Fruit fly (Drosophila melanogaster) whole organism, embryonic: ENCODE results near the gene CG31792.

ENCODE experiments used
- Antp ChIP-seq: fragments of 200-800 bp; sonication (Bioruptor generic); optimal IDR thresholded peaks from 3 replicates; lab custom pipeline; 2016; ENCODE audit warnings: missing biosample characterization, missing genetic modification characterization
- BtbVII ChIP-seq: fragments of 200-800 bp; sonication (Bioruptor generic); optimal IDR thresholded peaks from 3 replicates; lab custom pipeline; 2017; ENCODE audit warnings: missing biosample characterization, mild to moderate bottlenecking, missing genetic modification characterization
- CG10321 ChIP-seq: fragments of 200-800 bp; sonication (Bioruptor generic); IDR thresholded peaks from 2 replicates; pipeline ENCODE4 v1.3.6; 2022; ENCODE audit warnings: missing biosample characterization, missing genetic modification characterization
- CG11085 ChIP-seq: fragments of 200-800 bp; sonication (Bioruptor generic); IDR thresholded peaks from 2 replicates; pipeline ENCODE4 v1.3.6; 2022; ENCODE audit warnings: missing biosample characterization, missing genetic modification characterization
- CG11696 ChIP-seq: fragments of 200-800 bp; sonication (Bioruptor generic); IDR thresholded peaks from 2 replicates; pipeline ENCODE4 v1.3.6; 2022; ENCODE audit warnings: missing biosample characterization, missing genetic modification characterization
- CG13123 ChIP-seq: fragments of 200-800 bp; sonication (Bioruptor generic); optimal IDR thresholded peaks from 2 replicates; lab custom pipeline; 2016; ENCODE audit warnings: missing biosample characterization, missing genetic modification characterization
- CG15269 ChIP-seq: fragments of 200-800 bp; sonication (Bioruptor generic); optimal IDR thresholded peaks from 2 replicates; lab custom pipeline; 2018; ENCODE audit warnings: missing biosample characterization, mild to moderate bottlenecking, missing genetic modification characterization, moderate library complexity
- CG15514 ChIP-seq: fragments of 200-800 bp; sonication (Bioruptor generic); optimal IDR thresholded peaks from 3 replicates; lab custom pipeline; 2017; ENCODE audit warnings: missing biosample characterization, missing genetic modification characterization, mild to moderate bottlenecking, moderate library complexity, missing genetic modification reagents
- CG17361 ChIP-seq: fragments of 200-800 bp; sonication (Bioruptor generic); IDR thresholded peaks from 3 replicates; pipeline ENCODE4 v1.3.6; 2022; ENCODE audit warnings: missing biosample characterization, missing genetic modification characterization
- CG17568 ChIP-seq: fragments of 200-800 bp; sonication (Bioruptor generic); optimal IDR thresholded peaks from 2 replicates; lab custom pipeline; 2018; ENCODE audit warnings: missing biosample characterization, mild to moderate bottlenecking, missing genetic modification characterization, moderate library complexity
- CG18599 ChIP-seq: fragments of 200-800 bp; sonication (Bioruptor generic); optimal IDR thresholded peaks from 3 replicates; lab custom pipeline; 2017; ENCODE audit warnings: missing biosample characterization, missing genetic modification characterization, mild to moderate bottlenecking, moderate library complexity, missing genetic modification reagents
- CG18619 ChIP-seq: fragments of 200-800 bp; sonication (Bioruptor generic); optimal IDR thresholded peaks from 3 replicates; lab custom pipeline; 2017; ENCODE audit warnings: missing biosample characterization, mild to moderate bottlenecking, missing genetic modification characterization
- CG2678 ChIP-seq: fragments of 200-800 bp; sonication (Bioruptor generic); optimal IDR thresholded peaks from 3 replicates; lab custom pipeline; 2019; ENCODE audit warnings: missing biosample characterization, mild to moderate bottlenecking, missing genetic modification characterization, moderate library complexity
- CG30403 ChIP-seq: fragments of 200-800 bp; sonication (Bioruptor generic); optimal IDR thresholded peaks from 3 replicates; lab custom pipeline; 2016; ENCODE audit warnings: missing biosample characterization, missing genetic modification characterization
- CG7372 ChIP-seq: fragments of 200-800 bp; sonication (Bioruptor generic); IDR thresholded peaks from 2 replicates; pipeline ENCODE4 v1.3.6; 2022; ENCODE audit warnings: missing biosample characterization, missing genetic modification characterization
- CG8290 ChIP-seq, 3 experiments: fragments of 200-800 bp; sonication (Bioruptor generic); optimal IDR thresholded peaks; 2 replicates each; lab custom pipeline; 2016 to 2019; ENCODE audit warnings: missing biosample characterization in 3 of 3, missing genetic modification characterization in 3 of 3, mild to moderate bottlenecking in 2 of 3, moderate library complexity in 1 of 3
- CG8924 ChIP-seq: fragments of 200-800 bp; optimal IDR thresholded peaks from 3 replicates; lab custom pipeline; 2019; ENCODE audit warnings: missing biosample characterization, mild to moderate bottlenecking, missing genetic modification characterization, moderate library complexity
- CG9437 ChIP-seq: fragments of 200-800 bp; sonication (Bioruptor generic); optimal IDR thresholded peaks from 2 replicates; lab custom pipeline; 2018; ENCODE audit warnings: missing biosample characterization, mild to moderate bottlenecking, missing genetic modification characterization
- CG9797 ChIP-seq: fragments of 200-800 bp; sonication (Bioruptor generic); optimal IDR thresholded peaks from 3 replicates; lab custom pipeline; 2018; ENCODE audit warnings: missing biosample characterization, mild to moderate bottlenecking, missing genetic modification characterization
- Dbx ChIP-seq: fragments of 200-800 bp; sonication (Bioruptor generic); IDR thresholded peaks from 3 replicates; pipeline ENCODE4 v1.3.6; 2022; ENCODE audit warnings: missing biosample characterization, missing genetic modification characterization
- E2f2 ChIP-seq: fragments of 200-800 bp; sonication (Bioruptor generic); IDR thresholded peaks from 2 replicates; pipeline ENCODE4 v1.3.6; 2022; ENCODE audit warnings: missing biosample characterization, missing genetic modification characterization
- Fer1 ChIP-seq: fragments of 200-800 bp; sonication (Bioruptor generic); optimal IDR thresholded peaks from 2 replicates; lab custom pipeline; 2017; ENCODE audit warnings: missing biosample characterization, mild to moderate bottlenecking, missing genetic modification characterization
- Fer2 ChIP-seq: fragments of 200-800 bp; sonication (Bioruptor generic); optimal IDR thresholded peaks from 2 replicates; lab custom pipeline; 2018; ENCODE audit warnings: missing biosample characterization, mild to moderate bottlenecking, missing genetic modification characterization, moderate library complexity
- Gsc ChIP-seq: fragments of 200-800 bp; sonication (Bioruptor generic); IDR thresholded peaks from 2 replicates; pipeline ENCODE4 v1.3.6; 2022; ENCODE audit warnings: missing biosample characterization, missing genetic modification characterization
- Gug ChIP-seq: fragments of 200-800 bp; sonication (Bioruptor generic); IDR thresholded peaks from 4 replicates; pipeline ENCODE4 v1.3.6; 2022; ENCODE audit warnings: missing biosample characterization, missing genetic modification characterization
- Hand ChIP-seq: fragments of 200-800 bp; sonication (Bioruptor generic); optimal IDR thresholded peaks from 2 replicates; lab custom pipeline; 2017; ENCODE audit warnings: mild to moderate bottlenecking, missing biosample characterization, missing genetic modification reagents, missing genetic modification characterization
- Hmr ChIP-seq: fragments of 200-800 bp; sonication (Bioruptor generic); optimal IDR thresholded peaks from 3 replicates; lab custom pipeline; 2017; ENCODE audit warnings: mild to moderate bottlenecking, missing biosample characterization, missing genetic modification reagents, missing genetic modification characterization
- PHDP ChIP-seq: fragments of 200-800 bp; sonication (Bioruptor generic); optimal IDR thresholded peaks from 3 replicates; lab custom pipeline; 2018; ENCODE audit warnings: missing biosample characterization, mild to moderate bottlenecking, missing genetic modification characterization, moderate library complexity
- Sox102F ChIP-seq: fragments of 200-800 bp; sonication (Bioruptor generic); optimal IDR thresholded peaks from 2 replicates; lab custom pipeline; 2018; ENCODE audit warnings: missing biosample characterization, mild to moderate bottlenecking, missing genetic modification characterization, moderate library complexity
- Ssrp ChIP-seq: fragments of 200-800 bp; sonication (Bioruptor generic); optimal IDR thresholded peaks from 2 replicates; lab custom pipeline; 2018; ENCODE audit warnings: missing biosample characterization, mild to moderate bottlenecking, missing genetic modification characterization, moderate library complexity
- ara ChIP-seq: fragments of 200-800 bp; sonication (Bioruptor generic); IDR thresholded peaks from 2 replicates; pipeline ENCODE4 v1.3.6; 2022; ENCODE audit warnings: missing biosample characterization, missing genetic modification characterization
- croc ChIP-seq: fragments of 200-800 bp; sonication (Bioruptor generic); conservative IDR thresholded peaks from 3 replicates; pipeline ENCODE4 v1.3.6; 2022; ENCODE audit warnings: missing biosample characterization, missing genetic modification characterization
- dan ChIP-seq: fragments of 200-800 bp; sonication (Bioruptor generic); IDR thresholded peaks from 2 replicates; pipeline ENCODE4 v1.3.6; 2022; ENCODE audit warnings: missing biosample characterization, missing genetic modification characterization
- dmrt11E ChIP-seq: fragments of 200-800 bp; sonication (Bioruptor generic); optimal IDR thresholded peaks from 3 replicates; lab custom pipeline; 2018; ENCODE audit warnings: missing biosample characterization, mild to moderate bottlenecking, missing genetic modification characterization, moderate library complexity
- dysf ChIP-seq: fragments of 200-800 bp; sonication (Bioruptor generic); IDR thresholded peaks from 3 replicates; pipeline ENCODE4 v1.3.6; 2022; ENCODE audit warnings: missing biosample characterization, missing genetic modification characterization
- fd102C ChIP-seq: fragments of 200-800 bp; sonication (Bioruptor generic); optimal IDR thresholded peaks from 2 replicates; lab custom pipeline; 2018; ENCODE audit warnings: missing biosample characterization, mild to moderate bottlenecking, missing genetic modification characterization, moderate library complexity
- fd96Cb ChIP-seq: fragments of 200-800 bp; sonication (Bioruptor generic); optimal IDR thresholded peaks from 2 replicates; lab custom pipeline; 2018; ENCODE audit warnings: missing biosample characterization, mild to moderate bottlenecking, missing genetic modification characterization, moderate library complexity
- fu2 ChIP-seq: fragments of 200-800 bp; sonication (Bioruptor generic); optimal IDR thresholded peaks from 2 replicates; lab custom pipeline; 2016; ENCODE audit warnings: missing biosample characterization, missing genetic modification characterization
- gcm2 ChIP-seq: fragments of 200-800 bp; sonication (Bioruptor generic); optimal IDR thresholded peaks from 2 replicates; lab custom pipeline; 2016; ENCODE audit warnings: missing biosample characterization, missing genetic modification characterization
- gsb ChIP-seq: fragments of 200-800 bp; sonication (Bioruptor generic); IDR thresholded peaks from 2 replicates; pipeline ENCODE4 v1.3.6; 2022; ENCODE audit warnings: missing biosample characterization, missing genetic modification characterization
- hth ChIP-seq: fragments of >200 bp; optimal IDR thresholded peaks from 2 replicates; lab custom pipeline; 2017; ENCODE audit warnings: inconsistent platforms
- lab ChIP-seq: fragments of 200-800 bp; sonication (Bioruptor generic); optimal IDR thresholded peaks from 3 replicates; lab custom pipeline; 2017; ENCODE audit warnings: missing biosample characterization, missing genetic modification characterization, mild to moderate bottlenecking, moderate library complexity, missing genetic modification reagents
- nom ChIP-seq: fragments of 200-800 bp; sonication (Bioruptor generic); optimal IDR thresholded peaks from 2 replicates; lab custom pipeline; 2017; ENCODE audit warnings: missing biosample characterization, missing genetic modification characterization, mild to moderate bottlenecking, moderate library complexity, missing genetic modification reagents
- pros ChIP-seq: fragments of 200-800 bp; sonication (Bioruptor generic); optimal IDR thresholded peaks from 3 replicates; lab custom pipeline; 2019; ENCODE audit warnings: missing biosample characterization, mild to moderate bottlenecking, missing genetic modification characterization, moderate library complexity
- ranshi ChIP-seq: fragments of 200-800 bp; sonication (Bioruptor generic); IDR thresholded peaks from 2 replicates; pipeline ENCODE4 v1.3.6; 2022; ENCODE audit warnings: missing biosample characterization, missing genetic modification characterization
- sd ChIP-seq: fragments of 200-800 bp; sonication (Bioruptor generic); optimal IDR thresholded peaks from 3 replicates; lab custom pipeline; 2018; ENCODE audit warnings: missing biosample characterization, mild to moderate bottlenecking, missing genetic modification characterization, moderate library complexity
- sug ChIP-seq: fragments of 200-800 bp; optimal IDR thresholded peaks from 2 replicates; lab custom pipeline; 2019; ENCODE audit warnings: missing biosample characterization, mild to moderate bottlenecking, missing genetic modification characterization, moderate library complexity
- tio ChIP-seq: fragments of 200-800 bp; sonication (Bioruptor generic); optimal IDR thresholded peaks from 2 replicates; lab custom pipeline; 2017; ENCODE audit warnings: missing biosample characterization, missing genetic modification characterization, inconsistent platforms
- vfl ChIP-seq: fragments of 200-800 bp; sonication (Bioruptor generic); optimal IDR thresholded peaks from 2 replicates; lab custom pipeline; 2016; ENCODE audit warnings: missing biosample characterization, missing genetic modification characterization

The CG31792 gene

dm6 chr2L:18957142-18957674 lies 40.0 kb upstream of the CG31792 start, which contains the start of gene Bhmt (continued):
- TF ChIP-seq vfl (no peak), nom (peak; percentile 56), CG11696 (GFP tag; lab: Robert Waterston, UW) (peak; percentile 61), dmrt11E (peak; percentile 9), pros (no peak), Fer1 (GFP tag; lab: Kevin White, UChicago) (peak; percentile 76), gcm2 (GFP tag; lab: Kevin White, UChicago) (no peak), fd96Cb (peak; percentile 48), hth (no peak), Ssrp (peak; percentile 42), CG15514 (GFP tag; lab: Kevin White, UChicago) (peak; percentile 72), gsb (GFP tag; lab: Robert Waterston, UW) (0 out of 2 replicates have a peak, but pooled peaks have one; percentile 57), CG8290 (GFP tag; optimal IDR thresholded peaks at IDR 0.05; lab: Kevin White, UChicago) (no peak), CG8290 (tag; optimal IDR thresholded peaks at IDR 0.05; lab: Kevin White, UChicago) (peak in 1 of 2 experiments; percentile 2), sd (peak; percentile 84), CG8924 (peak; percentile 74), E2f2 (GFP tag; lab: Robert Waterston, UW) (peak; percentile 34; the same call in 1 of the 2 replicates), croc (GFP tag; lab: Robert Waterston, UW) (peak; percentile 30; the same call in 2 of the 3 replicates), dan (GFP tag; lab: Robert Waterston, UW) (no peak), CG17361 (GFP tag; lab: Robert Waterston, UW) (peak; percentile 74), CG7372 (GFP tag; lab: Robert Waterston, UW) (peak; percentile 40; the same call in 1 of the 2 replicates), ranshi (GFP tag; lab: Robert Waterston, UW) (peak; percentile 73), CG2678 (tag; lab: Kevin White, UChicago) (peak; percentile 88), CG18599 (peak; percentile 86), CG11085 (GFP tag; lab: Robert Waterston, UW) (peak; percentile 55; the same call in 1 of the 2 replicates), CG15269 (peak; percentile 87), ara (no peak; the same call in 1 of the 2 replicates), Gug (GFP tag; lab: Robert Waterston, UW) (peak; percentile 67; the same call in 2 of the 4 replicates), Sox102F (GFP tag; lab: Kevin White, UChicago) (peak; percentile 62), lab (GFP tag; lab: Kevin White, UChicago) (peak; percentile 89), CG13123 (GFP tag; lab: Kevin White, UChicago) (no peak), CG30403 (peak; percentile 47), CG9797 (GFP tag; lab: Kevin White, UChicago) (no peak), fd102C (GFP tag; lab: Kevin White, UChicago) (no peak), Fer2 (peak; percentile 22), CG18619 (GFP tag; lab: Kevin White, UChicago) (peak; percentile 63), Hmr (GFP tag; lab: Kevin White, UChicago) (peak; percentile 80), Gsc (no peak), Dbx (GFP tag; lab: Robert Waterston, UW) (peak; percentile 78; the same call in 2 of the 3 replicates), Hand (GFP tag; lab: Kevin White, UChicago) (peak; percentile 52), Antp (GFP tag; lab: Kevin White, UChicago) (no peak), tio (peak; percentile 24), BtbVII (GFP tag; lab: Kevin White, UChicago) (peak; percentile 74), PHDP (tag; lab: Kevin White, UChicago) (peak; percentile 80), sug (tag; lab: Kevin White, UChicago) (peak; percentile 59), CG10321 (GFP tag; lab: Robert Waterston, UW) (no peak), fu2 (GFP tag; lab: Kevin White, UChicago) (no peak), dysf (peak; percentile 80), CG9437 (GFP tag; lab: Kevin White, UChicago) (peak; percentile 35), CG17568 (GFP tag; lab: Kevin White, UChicago) (no peak)
